Fruit fly (Drosophila melanogaster) whole organism, embryonic: ENCODE results near the gene Drsl5.
A peak's percentile ranks its signal among the peaks of the same experiment; 100 is the strongest.

ENCODE experiments used
- Ada2b ChIP-seq: fragments of 200-800 bp; sonication (Bioruptor generic); IDR thresholded peaks from 2 replicates; pipeline ENCODE4 v1.3.6; 2022; ENCODE audit warnings: missing biosample characterization, missing genetic modification characterization
- B-H1 ChIP-seq: fragments of 200-800 bp; sonication (Bioruptor generic); IDR thresholded peaks from 3 replicates; pipeline ENCODE4 v1.3.6; 2022; ENCODE audit warnings: missing biosample characterization, missing genetic modification characterization
- CG1024 ChIP-seq: fragments of 200-800 bp; sonication (Bioruptor generic); IDR thresholded peaks from 2 replicates; pipeline ENCODE4 v1.3.6; 2022; ENCODE audit warnings: missing biosample characterization, missing genetic modification characterization
- CG1233 ChIP-seq: fragments of 200-800 bp; sonication (Bioruptor generic); optimal IDR thresholded peaks from 4 replicates; lab custom pipeline; 2018; ENCODE audit warnings: missing biosample characterization, mild to moderate bottlenecking, missing genetic modification characterization
- CG13424 ChIP-seq: fragments of 200-800 bp; sonication (Bioruptor generic); optimal IDR thresholded peaks from 2 replicates; lab custom pipeline; 2019; ENCODE audit warnings: missing biosample characterization, mild to moderate bottlenecking, missing genetic modification characterization, moderate library complexity
- CG13775 ChIP-seq: fragments of 200-800 bp; sonication (Bioruptor generic); optimal IDR thresholded peaks from 3 replicates; lab custom pipeline; 2017; ENCODE audit warnings: missing biosample characterization, mild to moderate bottlenecking, missing genetic modification characterization
- CG1602 ChIP-seq: fragments of 200-800 bp; sonication (Bioruptor generic); optimal IDR thresholded peaks from 3 replicates; lab custom pipeline; 2016; ENCODE audit warnings: missing biosample characterization, missing genetic modification characterization
- CG1603 ChIP-seq: fragments of 200-800 bp; sonication (Bioruptor generic); optimal IDR thresholded peaks from 2 replicates; lab custom pipeline; 2019; ENCODE audit warnings: missing biosample characterization, mild to moderate bottlenecking, missing genetic modification characterization, moderate library complexity
- CG17802 ChIP-seq: fragments of 200-800 bp; sonication (Bioruptor generic); optimal IDR thresholded peaks from 2 replicates; lab custom pipeline; 2018; ENCODE audit warnings: missing biosample characterization, mild to moderate bottlenecking, missing genetic modification characterization, moderate library complexity
- CG1792 ChIP-seq: fragments of 200-800 bp; sonication (Bioruptor generic); optimal IDR thresholded peaks from 2 replicates; lab custom pipeline; 2016; ENCODE audit warnings: missing biosample characterization, missing genetic modification characterization
- CG18011 ChIP-seq: fragments of 200-800 bp; sonication (Bioruptor generic); optimal IDR thresholded peaks from 2 replicates; lab custom pipeline; 2017; ENCODE audit warnings: missing biosample characterization, missing genetic modification characterization, mild to moderate bottlenecking, moderate library complexity, missing genotype
- CG18599 ChIP-seq: fragments of 200-800 bp; sonication (Bioruptor generic); optimal IDR thresholded peaks from 3 replicates; lab custom pipeline; 2017; ENCODE audit warnings: missing biosample characterization, missing genetic modification characterization, mild to moderate bottlenecking, moderate library complexity, missing genetic modification reagents
- CG30431 ChIP-seq: fragments of 200-800 bp; sonication (Bioruptor generic); optimal IDR thresholded peaks from 2 replicates; lab custom pipeline; 2017; ENCODE audit warnings: missing biosample characterization, missing genetic modification characterization
- CG31224 ChIP-seq: fragments of 200-800 bp; sonication (Bioruptor generic); IDR thresholded peaks from 2 replicates; pipeline ENCODE4 v1.3.6; 2022; ENCODE audit warnings: missing biosample characterization, missing genetic modification characterization
- CG4404 ChIP-seq: fragments of 200-800 bp; sonication (Bioruptor generic); IDR thresholded peaks from 2 replicates; pipeline ENCODE4 v1.3.6; 2022; ENCODE audit warnings: missing biosample characterization, missing genetic modification characterization
- CG6254 ChIP-seq: fragments of 200-800 bp; sonication (Bioruptor generic); optimal IDR thresholded peaks from 3 replicates; lab custom pipeline; 2017; ENCODE audit warnings: mild to moderate bottlenecking, missing biosample characterization, missing genetic modification reagents, missing genetic modification characterization
- CG6272 ChIP-seq: fragments of 200-800 bp; sonication (Bioruptor generic); IDR thresholded peaks from 2 replicates; pipeline ENCODE4 v1.3.6; 2022; ENCODE audit warnings: missing biosample characterization, missing genetic modification characterization
- CG7372 ChIP-seq: fragments of 200-800 bp; sonication (Bioruptor generic); IDR thresholded peaks from 2 replicates; pipeline ENCODE4 v1.3.6; 2022; ENCODE audit warnings: missing biosample characterization, missing genetic modification characterization
- CG7556 ChIP-seq: fragments of 200-800 bp; sonication (Bioruptor generic); optimal IDR thresholded peaks from 2 replicates; lab custom pipeline; 2017; ENCODE audit warnings: missing biosample characterization, mild to moderate bottlenecking, missing genetic modification characterization
- CG7839 ChIP-seq: fragments of 200-800 bp; sonication (Bioruptor generic); optimal IDR thresholded peaks from 3 replicates; lab custom pipeline; 2018; ENCODE audit warnings: missing biosample characterization, mild to moderate bottlenecking, missing genetic modification characterization, moderate library complexity
- CG8290 ChIP-seq, 3 experiments: fragments of 200-800 bp; sonication (Bioruptor generic); optimal IDR thresholded peaks; 2 replicates each; lab custom pipeline; 2016 to 2019; ENCODE audit warnings: missing biosample characterization in 3 of 3, missing genetic modification characterization in 3 of 3, mild to moderate bottlenecking in 2 of 3, moderate library complexity in 1 of 3
- CG8478 ChIP-seq: fragments of >200 bp; optimal IDR thresholded peaks from 2 replicates; lab custom pipeline; 2018
- CG8765 ChIP-seq: fragments of 200-800 bp; sonication (Bioruptor generic); IDR thresholded peaks from 2 replicates; pipeline ENCODE4 v1.3.6; 2022; ENCODE audit warnings: missing biosample characterization, missing genetic modification characterization
- Dbx ChIP-seq: fragments of 200-800 bp; sonication (Bioruptor generic); IDR thresholded peaks from 3 replicates; pipeline ENCODE4 v1.3.6; 2022; ENCODE audit warnings: missing biosample characterization, missing genetic modification characterization
- Dref ChIP-seq: fragments of 200-800 bp; sonication (Bioruptor generic); IDR thresholded peaks from 2 replicates; pipeline ENCODE4 v1.3.6; 2022; ENCODE audit warnings: missing biosample characterization, missing genetic modification characterization
- E2f2 ChIP-seq: fragments of 200-800 bp; sonication (Bioruptor generic); IDR thresholded peaks from 2 replicates; pipeline ENCODE4 v1.3.6; 2022; ENCODE audit warnings: missing biosample characterization, missing genetic modification characterization
- ERR ChIP-seq: fragments of 200-800 bp; sonication (Bioruptor generic); optimal IDR thresholded peaks from 2 replicates; lab custom pipeline; 2016; ENCODE audit warnings: missing biosample characterization, missing genetic modification characterization
- HmgD ChIP-seq: fragments of 200-800 bp; sonication (Bioruptor generic); optimal IDR thresholded peaks from 3 replicates; lab custom pipeline; 2016; ENCODE audit warnings: missing biosample characterization, missing genetic modification characterization
- MBD-R2 ChIP-seq: fragments of 200-800 bp; sonication (Bioruptor generic); IDR thresholded peaks from 2 replicates; pipeline ENCODE4 v1.3.6; 2022; ENCODE audit warnings: missing biosample characterization, missing genetic modification characterization
- Med ChIP-seq: fragments of 200-800 bp; sonication (Bioruptor generic); peaks from one replicate; lab custom pipeline; 2016; ENCODE audit warnings: missing biosample characterization, missing genetic modification characterization, mild to moderate bottlenecking, inconsistent platforms, moderate library complexity
- NC2β ChIP-seq: fragments of 200-800 bp; sonication (Bioruptor generic); optimal IDR thresholded peaks from 2 replicates; lab custom pipeline; 2016; ENCODE audit warnings: missing biosample characterization, missing genetic modification characterization
- Nf-YA ChIP-seq: fragments of 200-800 bp; sonication (Bioruptor generic); IDR thresholded peaks from 2 replicates; pipeline ENCODE4 v1.3.6; 2022; ENCODE audit warnings: missing biosample characterization, missing genetic modification characterization
- Optix ChIP-seq: fragments of 200-800 bp; sonication (Bioruptor generic); IDR thresholded peaks from 3 replicates; pipeline ENCODE4 v1.3.6; 2022; ENCODE audit warnings: missing biosample characterization, missing genetic modification characterization
- Pdp1 ChIP-seq, 2 experiments: fragments of 200-800 bp; sonication (Bioruptor generic); optimal IDR thresholded peaks; 3 replicates each; lab custom pipeline; 2016; ENCODE audit warnings: missing biosample characterization in 2 of 2, missing genetic modification characterization in 2 of 2, mild to moderate bottlenecking in 1 of 2, moderate library complexity in 1 of 2
- Poxn ChIP-seq: fragments of 200-800 bp; sonication (Bioruptor generic); IDR thresholded peaks from 2 replicates; pipeline ENCODE4 v1.3.6; 2022; ENCODE audit warnings: missing biosample characterization, missing genetic modification characterization
- Stat92E ChIP-seq, 3 experiments: fragments of >200 bp in 2 of 3; fragments of 200-800 bp in 1 of 3; sonication (Bioruptor generic) in 1 of 3; optimal IDR thresholded peaks; 2 replicates each; lab custom pipeline; 2017 to 2019; ENCODE audit warnings: missing biosample characterization in 3 of 3, missing genetic modification characterization in 3 of 3, mild to moderate bottlenecking in 1 of 3, moderate library complexity in 1 of 3
- Trl ChIP-seq, 3 experiments: fragments of >200 bp in 2 of 3; fragments of 200-800 bp in 1 of 3; sonication (Bioruptor generic) in 1 of 3; optimal IDR thresholded peaks; 2 replicates in 1 of 3; 3 replicates in 2 of 3; lab custom pipeline; 2016 to 2017; ENCODE audit warnings: missing biosample characterization in 1 of 3, missing genetic modification characterization in 1 of 3
- amos ChIP-seq: fragments of 200-800 bp; sonication (Bioruptor generic); IDR thresholded peaks from 2 replicates; pipeline ENCODE4 v1.3.6; 2022; ENCODE audit warnings: missing biosample characterization, missing genetic modification characterization; ENCODE audit not compliant: partially characterized antibody
- az2 ChIP-seq: fragments of 200-800 bp; sonication (Bioruptor generic); optimal IDR thresholded peaks from 3 replicates; lab custom pipeline; 2016; ENCODE audit warnings: missing biosample characterization, missing genetic modification characterization
- da ChIP-seq: fragments of 200-800 bp; sonication (Bioruptor generic); optimal IDR thresholded peaks from 2 replicates; lab custom pipeline; 2016; ENCODE audit warnings: missing biosample characterization, missing genetic modification characterization
- fd96Cb ChIP-seq: fragments of 200-800 bp; sonication (Bioruptor generic); optimal IDR thresholded peaks from 2 replicates; lab custom pipeline; 2018; ENCODE audit warnings: missing biosample characterization, mild to moderate bottlenecking, missing genetic modification characterization, moderate library complexity
- her ChIP-seq: fragments of 200-800 bp; sonication (Bioruptor generic); optimal IDR thresholded peaks from 2 replicates; lab custom pipeline; 2016; ENCODE audit warnings: missing biosample characterization, missing genetic modification characterization
- ind ChIP-seq: fragments of 200-800 bp; sonication (Bioruptor generic); optimal IDR thresholded peaks from 3 replicates; lab custom pipeline; 2016; ENCODE audit warnings: missing biosample characterization, missing genetic modification characterization
- mirr ChIP-seq: fragments of 200-800 bp; sonication (Bioruptor generic); optimal IDR thresholded peaks from 3 replicates; lab custom pipeline; 2018; ENCODE audit warnings: missing biosample characterization, mild to moderate bottlenecking, missing genetic modification characterization
- pros ChIP-seq: fragments of 200-800 bp; sonication (Bioruptor generic); optimal IDR thresholded peaks from 3 replicates; lab custom pipeline; 2019; ENCODE audit warnings: missing biosample characterization, mild to moderate bottlenecking, missing genetic modification characterization, moderate library complexity
- ranshi ChIP-seq: fragments of 200-800 bp; sonication (Bioruptor generic); IDR thresholded peaks from 2 replicates; pipeline ENCODE4 v1.3.6; 2022; ENCODE audit warnings: missing biosample characterization, missing genetic modification characterization
- sens ChIP-seq: fragments of 200-800 bp; sonication (Bioruptor generic); peaks from one replicate; lab custom pipeline; 2016; ENCODE audit warnings: missing biosample characterization, missing genetic modification characterization
- sima ChIP-seq: fragments of 200-800 bp; sonication (Bioruptor generic); optimal IDR thresholded peaks from 2 replicates; lab custom pipeline; 2016; ENCODE audit warnings: missing biosample characterization, missing genetic modification characterization
- tap ChIP-seq: fragments of 200-800 bp; optimal IDR thresholded peaks from 3 replicates; lab custom pipeline; 2019; ENCODE audit warnings: missing biosample characterization, mild to moderate bottlenecking, missing genetic modification characterization, moderate library complexity

Drsl5 gene

DNA sequence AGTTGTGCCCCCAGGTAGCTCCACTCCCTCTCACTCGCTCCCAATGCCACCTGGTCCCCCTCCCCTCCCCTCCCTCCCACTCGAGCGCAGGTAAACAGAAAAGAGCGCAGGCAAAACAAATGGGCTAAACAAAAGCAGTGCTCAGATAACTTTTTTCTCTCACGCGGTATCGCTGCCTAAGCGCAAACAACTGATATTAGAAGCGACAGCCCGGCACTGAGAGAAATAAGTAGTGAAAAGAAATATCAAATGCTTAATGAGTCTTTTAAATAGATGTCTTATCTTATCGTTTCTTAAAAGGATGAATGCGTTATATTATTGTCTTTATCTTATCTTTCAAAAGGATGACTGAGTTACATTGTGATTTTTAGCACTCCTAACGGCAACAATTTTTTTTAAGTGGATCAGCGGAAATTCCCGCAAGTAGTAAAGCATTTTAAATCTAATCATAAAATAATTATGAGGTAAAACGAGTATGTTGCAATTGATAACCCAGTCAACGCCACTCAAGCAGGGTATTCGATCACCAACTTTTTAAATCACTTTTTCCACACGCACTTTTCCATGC lies 15.3 kb upstream of the Drsl5 start (continued):
- peak; percentile 83 for TF ChIP-seq ERR (GFP tag; lab: Kevin White, UChicago)
- peak; percentile 80 for TF ChIP-seq sima (GFP tag; lab: Kevin White, UChicago)
- peak; percentile 90 for TF ChIP-seq Dbx (GFP tag; lab: Robert Waterston, UW)
- TF ChIP-seq CG8478 (lab: Kevin White, UChicago) = no peak
- peak; percentile 34; the same call in 1 of the 2 replicates for TF ChIP-seq CG8765 (GFP tag; lab: Robert Waterston, UW)
- peak; percentile 83 for TF ChIP-seq Nf-YA (GFP tag; lab: Robert Waterston, UW)
- TF ChIP-seq CG8290 (GFP tag; optimal IDR thresholded peaks at IDR 0.05; lab: Kevin White, UChicago) = peak; percentile 37
- peak in 1 of 2 experiments; percentile 63 for TF ChIP-seq CG8290 (tag; optimal IDR thresholded peaks at IDR 0.05; lab: Kevin White, UChicago)
- TF ChIP-seq amos = no peak
- TF ChIP-seq HmgD = peak; percentile 59
- TF ChIP-seq Trl (optimal IDR thresholded peaks at IDR 0.05; lab: Kevin White, UChicago) = peak; percentile 10 to 46
- peak; percentile 83 for TF ChIP-seq Trl (GFP tag; optimal IDR thresholded peaks at IDR 0.05; lab: Kevin White, UChicago)
- TF ChIP-seq CG13775 (GFP tag; lab: Kevin White, UChicago) = peak; percentile 84
- TF ChIP-seq E2f2 = peak; percentile 74
- peak; percentile 87 for TF ChIP-seq CG6254 (GFP tag; lab: Kevin White, UChicago)
- peak; percentile 71 for TF ChIP-seq CG30431 (GFP tag; lab: Kevin White, UChicago)
- TF ChIP-seq pros = no peak
- peak; percentile 91 for TF ChIP-seq ind
- TF ChIP-seq CG1233 (GFP tag; lab: Kevin White, UChicago) = peak; percentile 90
- peak; percentile 94 for TF ChIP-seq CG13424 (tag; lab: Kevin White, UChicago)
- peak; percentile 83 for TF ChIP-seq CG7372 (GFP tag; lab: Robert Waterston, UW)
- peak; percentile 86 to 89 for TF ChIP-seq Pdp1 (GFP tag; optimal IDR thresholded peaks at IDR 0.05; lab: Kevin White, UChicago)
- TF ChIP-seq mirr = peak; percentile 81
- peak; percentile 96 for TF ChIP-seq CG18599 (GFP tag; lab: Kevin White, UChicago)
- TF ChIP-seq Med (GFP tag; lab: Kevin White, UChicago) = peak; percentile 98
- peak; percentile 79 for TF ChIP-seq B-H1 (GFP tag; lab: Robert Waterston, UW)
- TF ChIP-seq Poxn (GFP tag; lab: Robert Waterston, UW) = peak; percentile 70
- TF ChIP-seq Dref = no peak
- peak; percentile 90 for TF ChIP-seq CG1602 (GFP tag; lab: Kevin White, UChicago)
- peak; percentile 87 for TF ChIP-seq CG1792 (GFP tag; lab: Kevin White, UChicago)
- peak; percentile 92 for TF ChIP-seq CG7556
- TF ChIP-seq CG7839 (tag; lab: Kevin White, UChicago) = peak; percentile 95
- TF ChIP-seq MBD-R2 (GFP tag; lab: Robert Waterston, UW) = peak; percentile 64; the same call in 1 of the 2 replicates
- TF ChIP-seq Ada2b (GFP tag; lab: Robert Waterston, UW) = peak; percentile 89
- peak; percentile 88 for TF ChIP-seq CG6272 (GFP tag; lab: Robert Waterston, UW)
- peak; percentile 88 for TF ChIP-seq fd96Cb (tag; lab: Kevin White, UChicago)
- peak; percentile 74 for TF ChIP-seq CG18011 (GFP tag; lab: Kevin White, UChicago)
- TF ChIP-seq da (GFP tag; lab: Kevin White, UChicago) = peak; percentile 60
- TF ChIP-seq tap (tag; lab: Kevin White, UChicago) = peak; percentile 95
- TF ChIP-seq CG31224 (GFP tag; lab: Robert Waterston, UW) = peak; percentile 77
- TF ChIP-seq CG1024 (GFP tag; lab: Robert Waterston, UW) = peak; percentile 43; the same call in 1 of the 2 replicates
- TF ChIP-seq sens (GFP tag; lab: Kevin White, UChicago) = peak; percentile 99
- peak; percentile 89 for TF ChIP-seq NC2β
- peak; percentile 94 for TF ChIP-seq ranshi (GFP tag; lab: Robert Waterston, UW)
- TF ChIP-seq CG1603 (tag; lab: Kevin White, UChicago) = peak; percentile 85
- TF ChIP-seq Stat92E (GFP tag; optimal IDR thresholded peaks at IDR 0.05; lab: Kevin White, UChicago) = peak in 2 of 3 experiments; percentile 26 to 37
- peak; percentile 91 for TF ChIP-seq az2 (GFP tag; lab: Kevin White, UChicago)
- TF ChIP-seq her = peak; percentile 88
- TF ChIP-seq CG4404 (GFP tag; lab: Robert Waterston, UW) = peak; percentile 59
- peak; percentile 57 for TF ChIP-seq CG17802 (tag; lab: Kevin White, UChicago)
- TF ChIP-seq Optix = peak; percentile 81
